Worm (Caenorhabditis elegans): ENCODE data around the gene Y46H3A.5.
A peak's percentile ranks its signal among the peaks of the same experiment; 100 is the strongest.

Y46H3A.5 gene

ce11 chrV:1821287-1821686 is 6.6 kb upstream of the Y46H3A.5 start, which contains the start of the genes gly-7 and mrpl-39 (continued):
- TF ChIP-seq aly-2 (tag; optimal IDR thresholded peaks at IDR 0.05) (no peak), sem-4 (tag; optimal IDR thresholded peaks at IDR 0.05) (no peak), lin-11 (tag; optimal IDR thresholded peaks at IDR 0.05) (peak; percentile 48), nhr-77 (tag; optimal IDR thresholded peaks at IDR 0.05) (no peak), mab-5 (tag; optimal IDR thresholded peaks at IDR 0.05) (no peak)

- no peak for TF ChIP-seq ztf-4 (tag; optimal IDR thresholded peaks at IDR 0.05)
- no peak for TF ChIP-seq lin-13 (GFP tag; optimal IDR thresholded peaks at IDR 0.05)
- no peak for TF ChIP-seq ceh-16 (tag; optimal IDR thresholded peaks at IDR 0.05)
- no peak for TF ChIP-seq dmd-4 (tag; optimal IDR thresholded peaks at IDR 0.05)
- no peak for TF ChIP-seq mab-5 (tag; optimal IDR thresholded peaks at IDR 0.05)
- TF ChIP-seq unc-39 (tag; optimal IDR thresholded peaks at IDR 0.05) = no peak
- no peak for TF ChIP-seq nhr-129 (tag; optimal IDR thresholded peaks at IDR 0.05)
- TF ChIP-seq sma-3 (GFP tag; optimal IDR thresholded peaks at IDR 0.05) = no peak
- TF ChIP-seq ceh-82 (tag; optimal IDR thresholded peaks at IDR 0.05) = no peak
- TF ChIP-seq C34F6.9 (tag; optimal IDR thresholded peaks at IDR 0.05) = no peak
- TF ChIP-seq elt-1 (tag; optimal IDR thresholded peaks at IDR 0.05) = no peak
Measured at ce11 chrV:1820749-1821148, 6.1 kb upstream of the Y46H3A.5 start.

ce11 chrV:1820016-1820415 is 5.3 kb upstream of the Y46H3A.5 start:
- TF ChIP-seq egl-27 (tag; optimal IDR thresholded peaks at IDR 0.05) = no peak
- TF ChIP-seq crh-2 (tag; optimal IDR thresholded peaks at IDR 0.05) = no peak
- no peak for TF ChIP-seq unc-62 (GFP tag; optimal IDR thresholded peaks at IDR 0.05)
- TF ChIP-seq ztf-1 (GFP tag; conservative IDR thresholded peaks at IDR 0.05) = no peak
- no peak for TF ChIP-seq ztf-11 (tag; optimal IDR thresholded peaks at IDR 0.05)

ce11 chrV:1811035-1811434 is 3.6 kb downstream of the Y46H3A.5 start, which contains the start of gene Y46H3A.4:
Gene Y46H3A.4, minus strand, starts transcription at chrV:1811135.
- TF ChIP-seq aly-2 (tag; optimal IDR thresholded peaks at IDR 0.05) = no peak
- no peak for TF ChIP-seq elt-3 (tag; optimal IDR thresholded peaks at IDR 0.05)
- TF ChIP-seq Y55F3AM.14 (GFP tag; optimal IDR thresholded peaks at IDR 0.05) = no peak
- TF ChIP-seq ztf-11 (tag; optimal IDR thresholded peaks at IDR 0.05) = no peak
- TF ChIP-seq nhr-12 (tag; optimal IDR thresholded peaks at IDR 0.05) = no peak
- TF ChIP-seq mab-5 (tag; optimal IDR thresholded peaks at IDR 0.05) = no peak
- TF ChIP-seq sma-9 (GFP tag; optimal IDR thresholded peaks at IDR 0.05) = no peak
- no peak for TF ChIP-seq sma-9 (tag; optimal IDR thresholded peaks at IDR 0.05)
- TF ChIP-seq nhr-23 (tag; optimal IDR thresholded peaks at IDR 0.05) = no peak
- TF ChIP-seq nhr-10 (tag; optimal IDR thresholded peaks at IDR 0.05) = no peak
- TF ChIP-seq nhr-11 (tag; optimal IDR thresholded peaks at IDR 0.05) = no peak
- no peak for TF ChIP-seq nhr-25 (tag; optimal IDR thresholded peaks at IDR 0.05)
- no peak for TF ChIP-seq blmp-1 (tag; optimal IDR thresholded peaks at IDR 0.05; ENCODE audit: insufficient read depth)

- no peak for TF ChIP-seq nhr-129 (tag; optimal IDR thresholded peaks at IDR 0.05)
- TF ChIP-seq unc-62 (GFP tag; optimal IDR thresholded peaks at IDR 0.05) = no peak
- TF ChIP-seq ceh-82 (tag; optimal IDR thresholded peaks at IDR 0.05) = no peak
- no peak for TF ChIP-seq mab-5 (tag; optimal IDR thresholded peaks at IDR 0.05)
- no peak for TF ChIP-seq unc-55 (GFP tag; optimal IDR thresholded peaks at IDR 0.05)
- no peak for TF ChIP-seq nhr-6 (tag; optimal IDR thresholded peaks at IDR 0.05)
- no peak for TF ChIP-seq nhr-237 (tag; optimal IDR thresholded peaks at IDR 0.05)
- TF ChIP-seq nhr-21 (tag; optimal IDR thresholded peaks at IDR 0.05) = no peak
- no peak for TF ChIP-seq mdl-1 (tag; optimal IDR thresholded peaks at IDR 0.05)
- no peak for TF ChIP-seq ztf-4 (tag; optimal IDR thresholded peaks at IDR 0.05)
- no peak for TF ChIP-seq ztf-1 (GFP tag; conservative IDR thresholded peaks at IDR 0.05)
- TF ChIP-seq C34F6.9 (tag; optimal IDR thresholded peaks at IDR 0.05) = no peak
- TF ChIP-seq fos-1 (tag; optimal IDR thresholded peaks at IDR 0.05) = no peak
- no peak for TF ChIP-seq dmd-4 (tag; optimal IDR thresholded peaks at IDR 0.05)
- TF ChIP-seq crh-2 (tag; optimal IDR thresholded peaks at IDR 0.05) = no peak
Measured at ce11 chrV:1807160-1807559, 7.5 kb downstream of the Y46H3A.5 start, which contains the start of gene srt-42. Gene srt-42, plus strand, starts transcription at chrV:1807460.
